Fruit fly (Drosophila melanogaster) whole organism, pupa: ENCODE results near the gene Agpat2.

Experiments
- CG10348 ChIP-seq: fragments of 200-800 bp; sonication (Bioruptor generic); IDR thresholded peaks from 2 replicates; pipeline ENCODE4 v1.3.6; 2022; ENCODE audit warnings: missing biosample characterization, missing genetic modification characterization
- CG12605 ChIP-seq: fragments of 200-800 bp; sonication (Bioruptor generic); IDR thresholded peaks from 2 replicates; pipeline ENCODE4 v1.3.6; 2022; ENCODE audit warnings: missing biosample characterization, missing genetic modification characterization
- CG13204 ChIP-seq: fragments of 200-800 bp; sonication (Bioruptor generic); optimal IDR thresholded peaks from 2 replicates; lab custom pipeline; 2018; ENCODE audit warnings: missing biosample characterization, mild to moderate bottlenecking, missing genetic modification characterization, moderate library complexity
- CG14655 ChIP-seq: fragments of 200-800 bp; sonication (Bioruptor generic); optimal IDR thresholded peaks from 3 replicates; lab custom pipeline; 2017; ENCODE audit warnings: mild to moderate bottlenecking, missing biosample characterization, missing genetic modification reagents, missing genetic modification characterization
- CG15710 ChIP-seq: fragments of 200-800 bp; sonication (Bioruptor generic); optimal IDR thresholded peaks from 2 replicates; lab custom pipeline; 2018; ENCODE audit warnings: missing biosample characterization, mild to moderate bottlenecking, missing genetic modification characterization, moderate library complexity
- CG17806 ChIP-seq: fragments of 200-800 bp; sonication (Bioruptor generic); optimal IDR thresholded peaks from 2 replicates; lab custom pipeline; 2018; ENCODE audit warnings: missing biosample characterization, mild to moderate bottlenecking, missing genetic modification characterization, moderate library complexity
- CG32121 ChIP-seq: fragments of 200-800 bp; sonication (Bioruptor generic); IDR thresholded peaks from 2 replicates; pipeline ENCODE4 v1.3.6; 2022; ENCODE audit warnings: missing biosample characterization, missing genetic modification characterization
- CG34367 ChIP-seq: fragments of 200-800 bp; sonication (Bioruptor generic); optimal IDR thresholded peaks from 2 replicates; lab custom pipeline; 2018; ENCODE audit warnings: missing biosample characterization, mild to moderate bottlenecking, missing genetic modification characterization
- CG4496 ChIP-seq: fragments of 200-800 bp; sonication (Bioruptor generic); IDR thresholded peaks from 3 replicates; pipeline ENCODE4 v1.3.6; 2022; ENCODE audit warnings: missing biosample characterization, missing genetic modification characterization
- CG8159 ChIP-seq: fragments of 200-800 bp; sonication (Bioruptor generic); optimal IDR thresholded peaks from 3 replicates; lab custom pipeline; 2018; ENCODE audit warnings: missing biosample characterization, mild to moderate bottlenecking, missing genetic modification characterization, moderate library complexity
- CG8301 ChIP-seq: fragments of 200-800 bp; sonication (Bioruptor generic); optimal IDR thresholded peaks from 2 replicates; lab custom pipeline; 2018; ENCODE audit warnings: missing biosample characterization, mild to moderate bottlenecking, missing genetic modification characterization
- CG9948 ChIP-seq: fragments of 200-800 bp; sonication (Bioruptor generic); optimal IDR thresholded peaks from 2 replicates; lab custom pipeline; 2018; ENCODE audit warnings: missing biosample characterization, mild to moderate bottlenecking, missing genetic modification characterization, moderate library complexity
- D1 ChIP-seq: fragments of 200-800 bp; sonication (Bioruptor generic); optimal IDR thresholded peaks from 2 replicates; lab custom pipeline; 2018; ENCODE audit warnings: missing biosample characterization, mild to moderate bottlenecking, missing genetic modification characterization, moderate library complexity
- EcR ChIP-seq: fragments of 200-800 bp; sonication (Bioruptor generic); optimal IDR thresholded peaks from 3 replicates; lab custom pipeline; 2019; ENCODE audit warnings: missing biosample characterization, missing genetic modification characterization, mild to moderate bottlenecking, moderate library complexity, missing genetic modification reagents
- Ets98B ChIP-seq: fragments of 200-800 bp; sonication (Bioruptor generic); IDR thresholded peaks from 2 replicates; pipeline ENCODE4 v1.3.6; 2022; ENCODE audit warnings: missing biosample characterization, missing genetic modification characterization
- Pif1A ChIP-seq: fragments of 200-800 bp; sonication (Bioruptor generic); optimal IDR thresholded peaks from 3 replicates; lab custom pipeline; 2016; ENCODE audit warnings: missing biosample characterization, missing genetic modification characterization
- Pif1B ChIP-seq: fragments of 200-800 bp; sonication (Bioruptor generic); optimal IDR thresholded peaks from 3 replicates; lab custom pipeline; 2016; ENCODE audit warnings: missing biosample characterization, missing genetic modification characterization
- Snoo ChIP-seq: fragments of 200-800 bp; sonication (Bioruptor generic); optimal IDR thresholded peaks from 3 replicates; lab custom pipeline; 2017; ENCODE audit warnings: missing biosample characterization, mild to moderate bottlenecking, missing genetic modification characterization, inconsistent platforms
- fd96Ca ChIP-seq: fragments of 200-800 bp; sonication (Bioruptor generic); IDR thresholded peaks from 3 replicates; pipeline ENCODE4 v1.3.6; 2022; ENCODE audit warnings: missing biosample characterization, missing genetic modification characterization
- gl ChIP-seq: fragments of 200-800 bp; sonication (Bioruptor generic); optimal IDR thresholded peaks from 2 replicates; lab custom pipeline; 2018; ENCODE audit warnings: missing biosample characterization, mild to moderate bottlenecking, missing genetic modification characterization
- rn ChIP-seq: fragments of 200-800 bp; sonication (Bioruptor generic); IDR thresholded peaks from 2 replicates; pipeline ENCODE4 v1.3.6; 2022; ENCODE audit warnings: missing biosample characterization, missing genetic modification characterization

Gene Agpat2

DNA sequence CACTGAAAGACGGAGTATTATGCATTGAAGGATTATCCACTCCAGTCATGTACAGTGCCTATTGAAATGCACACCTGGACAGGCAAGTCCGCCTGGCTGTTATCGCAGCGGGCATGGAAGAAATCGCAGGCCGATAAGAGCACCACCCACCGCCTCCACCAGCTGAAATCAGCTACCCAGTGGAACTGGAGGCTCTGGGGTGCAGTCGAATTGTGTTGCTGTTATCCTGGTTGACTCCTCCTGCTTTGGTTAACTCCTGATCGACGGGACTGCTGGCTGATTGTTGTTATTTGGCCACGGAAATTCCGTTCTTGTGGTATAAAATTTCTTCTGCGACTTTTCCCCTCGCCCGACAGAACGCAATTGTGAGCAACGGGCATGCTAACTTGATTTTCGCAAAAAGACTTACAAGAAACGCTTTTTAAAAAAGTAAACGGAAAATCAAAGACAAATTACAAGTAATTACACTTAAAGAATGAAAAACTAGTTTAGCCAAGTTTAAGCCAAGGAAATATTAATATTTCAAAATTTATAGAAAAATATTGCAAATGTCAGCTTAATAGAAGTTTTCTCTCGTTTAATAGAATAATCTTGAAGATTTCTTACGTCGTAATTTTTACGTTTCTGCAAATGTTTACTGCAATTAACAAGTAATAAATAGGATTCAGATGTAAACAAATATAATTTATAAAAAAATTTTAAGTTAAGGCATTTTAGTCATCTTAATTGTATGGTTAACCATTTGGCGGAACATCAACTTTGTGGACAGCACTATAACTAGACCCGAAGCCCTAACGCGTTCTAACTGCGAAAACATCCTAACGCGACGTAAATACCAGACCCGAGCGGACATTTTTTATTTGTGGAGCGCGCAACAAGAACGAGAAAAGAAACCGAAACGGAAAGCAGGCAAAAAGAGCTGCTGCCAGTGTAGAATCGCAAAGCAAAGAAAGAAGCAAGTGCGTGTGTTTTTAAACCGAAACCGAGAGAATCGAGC lies 48.6 kb downstream of the Agpat2 start, which contains the start of the genes CG13398 and Akap200:
Gene CG13398 (minus strand): TSS at position 370 of the 997 bp plus-strand sequence.
Gene Akap200 (plus strand): TSS at position 804 of the 997 bp plus-strand sequence.
- TF ChIP-seq CG4496 (GFP tag; lab: Robert Waterston, UW) (0 out of 3 replicates have a peak, but pooled peaks have one; percentile 15), fd96Ca (GFP tag; lab: Robert Waterston, UW) (peak; percentile 25; the same call in 1 of the 3 replicates), CG12605 (GFP tag; lab: Robert Waterston, UW) (no peak), CG34367 (tag; lab: Kevin White, UChicago) (no peak), rn (GFP tag; lab: Robert Waterston, UW) (no peak), Ets98B (GFP tag; lab: Robert Waterston, UW) (peak; percentile 35), CG15710 (tag; lab: Kevin White, UChicago) (peak; percentile 28), CG32121 (GFP tag; lab: Robert Waterston, UW) (peak; percentile 44; the same call in 1 of the 2 replicates), CG9948 (tag; lab: Kevin White, UChicago) (peak; percentile 28), CG13204 (GFP tag; lab: Kevin White, UChicago) (no peak), EcR (GFP tag; lab: Kevin White, UChicago) (no peak), CG17806 (tag; lab: Kevin White, UChicago) (no peak), gl (tag; lab: Kevin White, UChicago) (no peak), Snoo (tag; lab: Kevin White, UChicago) (no peak), Pif1B (GFP tag; lab: Kevin White, UChicago) (peak; percentile 44), CG8159 (tag; lab: Kevin White, UChicago) (peak; percentile 57), CG8301 (tag; lab: Kevin White, UChicago) (no peak), D1 (tag; lab: Kevin White, UChicago) (peak; percentile 39), Pif1A (GFP tag; lab: Kevin White, UChicago) (no peak), CG14655 (GFP tag; lab: Kevin White, UChicago) (no peak), CG10348 (GFP tag; lab: Robert Waterston, UW) (no peak)

DNA sequence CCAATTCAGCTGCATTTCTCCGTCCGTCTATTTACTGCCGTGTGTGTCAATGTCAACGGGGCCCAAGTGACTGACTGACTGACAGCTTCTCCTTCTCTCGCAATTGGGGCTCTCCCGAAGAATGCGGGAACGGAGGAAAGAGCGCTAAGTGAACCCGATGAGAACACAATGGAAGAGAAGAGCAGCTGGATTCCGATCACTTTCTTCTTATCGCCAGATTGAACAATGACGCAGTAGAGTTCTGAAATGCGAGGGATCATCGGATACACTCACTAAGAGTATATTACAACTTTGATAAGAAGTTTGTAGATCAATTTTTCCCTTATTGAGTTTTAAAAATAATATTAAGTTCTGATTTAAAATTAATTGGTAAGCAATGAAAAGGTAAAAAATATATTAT lies 52.3 kb downstream of the Agpat2 start, which contains the start of gene Naglu:
Gene Naglu (minus strand): TSS at position 339 of the 400 bp plus-strand sequence.
- no peak for TF ChIP-seq Pif1B (GFP tag; lab: Kevin White, UChicago)
- peak; percentile 57 for TF ChIP-seq EcR (GFP tag; lab: Kevin White, UChicago)

DNA sequence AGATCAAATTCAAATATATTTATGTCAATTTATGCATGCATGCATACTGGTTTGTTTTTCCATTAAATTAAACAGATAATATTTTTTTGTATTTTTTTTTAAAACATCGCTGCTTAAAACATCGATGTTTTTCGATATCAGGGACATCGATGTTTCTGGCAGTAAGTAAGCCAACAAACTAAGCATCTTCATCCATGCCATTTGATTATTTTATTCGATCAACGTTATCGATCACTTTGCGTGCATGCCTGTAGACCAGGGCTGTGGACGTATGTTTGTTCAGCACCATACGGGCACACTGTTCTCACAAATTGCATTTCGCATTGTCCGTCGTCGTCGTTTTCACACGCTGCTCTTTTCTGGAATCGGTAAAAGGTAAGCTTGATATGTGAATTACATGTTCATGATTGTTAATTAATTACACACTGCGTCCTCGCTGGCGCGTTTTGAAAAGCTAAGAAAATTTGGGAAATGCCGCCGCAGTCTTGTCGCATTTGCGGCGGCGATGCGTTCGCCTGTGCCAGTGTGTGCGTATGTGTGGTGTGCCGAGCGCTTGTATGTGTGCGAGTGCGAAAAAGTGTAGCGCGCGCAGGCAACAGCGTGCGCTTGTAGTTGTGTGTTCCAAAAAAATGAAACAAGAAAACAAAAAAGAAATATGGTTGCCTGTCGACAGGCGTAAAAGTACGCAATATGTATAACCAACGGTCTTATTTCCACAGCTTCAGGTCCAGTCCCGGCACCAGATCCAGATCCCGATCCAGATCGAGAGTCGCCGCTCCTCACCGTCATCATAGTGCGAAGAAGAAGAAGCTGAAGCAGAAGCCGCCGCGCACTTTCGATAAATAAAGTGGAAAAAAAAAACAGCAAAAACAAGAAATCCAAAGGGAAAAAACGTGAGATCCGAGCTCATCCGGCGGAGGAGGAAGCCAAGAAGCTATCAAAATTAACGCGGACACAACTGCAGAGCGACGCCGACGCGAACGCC lies 60.2 kb downstream of the Agpat2 start, which contains the start of gene emb:
Gene emb (plus strand): TSS at position 288 of the 985 bp plus-strand sequence.
- TF ChIP-seq Snoo (tag; lab: Kevin White, UChicago) = peak; percentile 41
- TF ChIP-seq CG4496 (GFP tag; lab: Robert Waterston, UW) = peak; percentile 72
- no peak for TF ChIP-seq CG10348 (GFP tag; lab: Robert Waterston, UW)
- peak; percentile 3 for TF ChIP-seq CG17806 (tag; lab: Kevin White, UChicago)
- no peak for TF ChIP-seq CG8301 (tag; lab: Kevin White, UChicago)
- TF ChIP-seq CG34367 (tag; lab: Kevin White, UChicago) = peak; percentile 39
- TF ChIP-seq Pif1A (GFP tag; lab: Kevin White, UChicago) = no peak
- TF ChIP-seq CG9948 (tag; lab: Kevin White, UChicago) = peak; percentile 12
- peak; percentile 24; the same call in 1 of the 2 replicates for TF ChIP-seq rn (GFP tag; lab: Robert Waterston, UW)
- peak; percentile 35 for TF ChIP-seq CG15710 (tag; lab: Kevin White, UChicago)
- TF ChIP-seq gl (tag; lab: Kevin White, UChicago) = peak; percentile 74
- TF ChIP-seq Ets98B (GFP tag; lab: Robert Waterston, UW) = 0 out of 2 replicates have a peak, but pooled peaks have one; percentile 36
- TF ChIP-seq CG32121 (GFP tag; lab: Robert Waterston, UW) = peak; percentile 49; the same call in 1 of the 2 replicates
- peak; percentile 50 for TF ChIP-seq fd96Ca (GFP tag; lab: Robert Waterston, UW)
- TF ChIP-seq CG8159 (tag; lab: Kevin White, UChicago) = peak; percentile 49
- TF ChIP-seq Pif1B (GFP tag; lab: Kevin White, UChicago) = no peak
- TF ChIP-seq EcR (GFP tag; lab: Kevin White, UChicago) = peak; percentile 11
- no peak for TF ChIP-seq CG13204 (GFP tag; lab: Kevin White, UChicago)
- TF ChIP-seq CG14655 (GFP tag; lab: Kevin White, UChicago) = no peak
- TF ChIP-seq D1 (tag; lab: Kevin White, UChicago) = no peak
- TF ChIP-seq CG12605 (GFP tag; lab: Robert Waterston, UW) = peak; percentile 73; the same call in 1 of the 2 replicates
- TF ChIP-seq, all 21 proteins: peak for 14

dm6 chr2L:8402928-8403285 lies 60.9 kb downstream of the Agpat2 start, which contains the start of gene fy:
fy (minus strand) TSS chr2L:8403280.
- TF ChIP-seq CG32121 (GFP tag; lab: Robert Waterston, UW) = no peak
- TF ChIP-seq CG8159 (tag; lab: Kevin White, UChicago) = no peak
- no peak for TF ChIP-seq D1 (tag; lab: Kevin White, UChicago)
- TF ChIP-seq CG10348 (GFP tag; lab: Robert Waterston, UW) = no peak
- TF ChIP-seq CG8301 (tag; lab: Kevin White, UChicago) = no peak
- no peak for TF ChIP-seq CG17806 (tag; lab: Kevin White, UChicago)
- TF ChIP-seq CG15710 (tag; lab: Kevin White, UChicago) = no peak
- no peak for TF ChIP-seq Pif1B (GFP tag; lab: Kevin White, UChicago)
- no peak for TF ChIP-seq rn (GFP tag; lab: Robert Waterston, UW)
- no peak for TF ChIP-seq Ets98B (GFP tag; lab: Robert Waterston, UW)
- no peak for TF ChIP-seq Snoo (tag; lab: Kevin White, UChicago)
- TF ChIP-seq CG12605 (GFP tag; lab: Robert Waterston, UW) = no peak
- TF ChIP-seq, all 21 proteins: peak for 0
